Worm (Caenorhabditis elegans): ENCODE results near the gene copz-1.

DNA sequence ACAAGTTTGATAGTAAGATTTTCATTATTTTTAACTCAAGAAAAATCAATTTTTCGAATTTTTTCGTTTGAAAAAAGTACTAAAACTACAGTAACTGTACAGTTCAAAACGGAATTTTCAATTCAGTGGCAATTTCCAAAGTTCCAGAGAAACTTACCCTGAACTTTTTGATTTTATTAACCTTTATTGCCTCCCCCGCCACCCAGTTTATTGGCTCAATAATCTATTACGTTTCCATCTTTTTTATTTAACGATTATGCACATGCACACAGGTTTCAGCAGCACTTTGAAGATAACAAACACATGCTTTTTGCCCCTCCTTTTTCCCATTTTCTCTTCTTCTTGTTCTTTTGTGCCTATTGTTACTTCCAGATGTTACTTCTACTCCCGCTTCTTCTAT lies 7.9 kb downstream of the copz-1 start, which contains the start of gene lurp-1:
- TF ChIP-seq ama-1 (optimal IDR thresholded peaks at IDR 0.05) (no peak), ama-1 (GFP tag; optimal IDR thresholded peaks at IDR 0.05) (no peak), chd-7 (tag; optimal IDR thresholded peaks at IDR 0.05) (no peak), nhr-90 (tag; optimal IDR thresholded peaks at IDR 0.05) (no peak), attf-6 (GFP tag; IDR thresholded peaks at IDR 0.05) (no peak), tbx-9 (tag; optimal IDR thresholded peaks at IDR 0.05; ENCODE audit: borderline replicate concordance) (no peak), hsf-1 (GFP tag; IDR thresholded peaks at IDR 0.05) (no peak), F57C9.4 (tag; optimal IDR thresholded peaks at IDR 0.05) (no peak), K11D2.4 (GFP tag; IDR thresholded peaks at IDR 0.05) (no peak), lin-26 (GFP tag; IDR thresholded peaks at IDR 0.05) (no peak)
